Fruit fly (Drosophila melanogaster) whole organism, adult: Measurements from ENCODE around the gene Rpn13R.

Source experiments
- CG11617 ChIP-seq: fragments of 200-800 bp; sonication (Bioruptor generic); optimal IDR thresholded peaks from 2 replicates; lab custom pipeline; 2017; ENCODE audit warnings: mild to moderate bottlenecking, missing biosample characterization, missing genetic modification reagents, missing genetic modification characterization
- CG14711 ChIP-seq: fragments of 200-800 bp; sonication (Bioruptor generic); optimal IDR thresholded peaks from 2 replicates; lab custom pipeline; 2018; ENCODE audit warnings: missing biosample characterization, mild to moderate bottlenecking, missing genetic modification characterization, moderate library complexity
- CG1620 ChIP-seq: fragments of 200-800 bp; sonication (Bioruptor generic); optimal IDR thresholded peaks from 2 replicates; lab custom pipeline; 2016; ENCODE audit warnings: missing biosample characterization, missing genetic modification characterization
- CG33017 ChIP-seq: fragments of 200-800 bp; sonication (Bioruptor generic); optimal IDR thresholded peaks from 2 replicates; lab custom pipeline; 2018; ENCODE audit warnings: missing biosample characterization, mild to moderate bottlenecking, missing genetic modification characterization, moderate library complexity
- CG7045 ChIP-seq: fragments of 200-800 bp; sonication (Bioruptor generic); optimal IDR thresholded peaks from 2 replicates; lab custom pipeline; 2017; ENCODE audit warnings: missing biosample characterization, mild to moderate bottlenecking, missing genetic modification characterization
- Clk ChIP-seq: fragments of 200-800 bp; sonication (Bioruptor generic); optimal IDR thresholded peaks from 2 replicates; lab custom pipeline; 2017; ENCODE audit warnings: missing biosample characterization, missing genetic modification characterization
- Crg-1 ChIP-seq: fragments of 200-800 bp; sonication (Bioruptor generic); optimal IDR thresholded peaks from 2 replicates; lab custom pipeline; 2016; ENCODE audit warnings: missing biosample characterization, missing genetic modification characterization
- Hr96 ChIP-seq: fragments of 200-800 bp; sonication (Bioruptor generic); optimal IDR thresholded peaks from 2 replicates; lab custom pipeline; 2016; ENCODE audit warnings: missing biosample characterization, missing genetic modification characterization
- Mnt ChIP-seq: fragments of 200-800 bp; sonication (Bioruptor generic); optimal IDR thresholded peaks from 2 replicates; lab custom pipeline; 2016; ENCODE audit warnings: missing biosample characterization, mild to moderate bottlenecking, missing genetic modification characterization
- bab1 ChIP-seq: fragments of 200-800 bp; sonication (Bioruptor generic); optimal IDR thresholded peaks from 3 replicates; lab custom pipeline; 2019; ENCODE audit warnings: missing biosample characterization, mild to moderate bottlenecking, missing genetic modification characterization, moderate library complexity
- cic ChIP-seq: fragments of 200-800 bp; sonication (Bioruptor generic); optimal IDR thresholded peaks from 2 replicates; lab custom pipeline; 2017; ENCODE audit warnings: missing biosample characterization, mild to moderate bottlenecking, missing genetic modification characterization, moderate library complexity
- cnc ChIP-seq, 2 experiments: fragments of >200 bp; optimal IDR thresholded peaks; 2 replicates each; lab custom pipeline; 2017
- kay ChIP-seq: fragments of 200-800 bp; sonication (Bioruptor generic); peaks from one replicate; lab custom pipeline; 2016; ENCODE audit warnings: missing biosample characterization, missing genetic modification characterization, borderline replicate concordance
- ovo ChIP-seq: fragments of 200-800 bp; sonication (Bioruptor generic); optimal IDR thresholded peaks from 2 replicates; lab custom pipeline; 2016; ENCODE audit warnings: missing biosample characterization, missing genetic modification characterization
- pad ChIP-seq: fragments of 200-800 bp; sonication (Bioruptor generic); optimal IDR thresholded peaks from 3 replicates; lab custom pipeline; 2017; ENCODE audit warnings: missing biosample characterization, missing genetic modification characterization, mild to moderate bottlenecking, moderate library complexity, missing genetic modification reagents
- tj ChIP-seq: fragments of 200-800 bp; sonication (Bioruptor generic); optimal IDR thresholded peaks from 3 replicates; lab custom pipeline; 2017; ENCODE audit warnings: missing biosample characterization, mild to moderate bottlenecking, missing genetic modification characterization, moderate library complexity
- toe ChIP-seq: fragments of 200-800 bp; sonication (Bioruptor generic); optimal IDR thresholded peaks from 2 replicates; lab custom pipeline; 2016; ENCODE audit warnings: missing biosample characterization, missing genetic modification characterization

Gene Rpn13R

dm6 chrX:5084146-5085085 is 47.3 kb upstream of the Rpn13R start, which contains the start of gene CG32767:
Gene CG32767, minus strand, starts transcription at chrX:5084768.
- TF ChIP-seq CG14711 (tag; lab: Kevin White, UChicago): peak; percentile 47
- TF ChIP-seq kay (GFP tag; lab: Kevin White, UChicago): no peak
- TF ChIP-seq Mnt: peak; percentile 69
- TF ChIP-seq ovo (GFP tag; lab: Kevin White, UChicago): peak; percentile 36
- peak; percentile 27 for TF ChIP-seq bab1 (GFP tag; lab: Kevin White, UChicago)
- peak; percentile 3 for TF ChIP-seq cic (GFP tag; lab: Kevin White, UChicago)
- no peak for TF ChIP-seq CG11617

- TF ChIP-seq CG14711 (tag; lab: Kevin White, UChicago): no peak
- no peak for TF ChIP-seq tj (GFP tag; lab: Kevin White, UChicago)
- TF ChIP-seq Mnt: no peak
- no peak for TF ChIP-seq bab1 (GFP tag; lab: Kevin White, UChicago)
- TF ChIP-seq cic (GFP tag; lab: Kevin White, UChicago): no peak
- TF ChIP-seq CG1620 (GFP tag; lab: Kevin White, UChicago): no peak
- no peak for TF ChIP-seq Hr96 (GFP tag; lab: Kevin White, UChicago)
- no peak for TF ChIP-seq pad (GFP tag; lab: Kevin White, UChicago)
- TF ChIP-seq kay (GFP tag; lab: Kevin White, UChicago): no peak
- TF ChIP-seq Crg-1 (GFP tag; lab: Kevin White, UChicago): no peak
- TF ChIP-seq cnc (optimal IDR thresholded peaks at IDR 0.05; lab: Kevin White, UChicago): no peak
- TF ChIP-seq CG33017 (tag; lab: Kevin White, UChicago): no peak
- no peak for TF ChIP-seq CG7045
- TF ChIP-seq toe (GFP tag; lab: Kevin White, UChicago): no peak
- no peak for TF ChIP-seq CG11617
- TF ChIP-seq ovo (GFP tag; lab: Kevin White, UChicago): no peak
Observed at dm6 chrX:5085086-5085468, 46.6 kb upstream of the Rpn13R start.

- TF ChIP-seq Clk: no peak
- TF ChIP-seq CG1620 (GFP tag; lab: Kevin White, UChicago): peak; percentile 19
- TF ChIP-seq tj (GFP tag; lab: Kevin White, UChicago): peak; percentile 49
Observed at dm6 chrX:5085469-5085868, 46.2 kb upstream of the Rpn13R start, which contains the start of the genes CG15465 and rg. Gene CG15465, plus strand, starts transcription at chrX:5085759. Gene rg, plus strand, starts transcription at chrX:5085759.

- TF ChIP-seq CG14711 (tag; lab: Kevin White, UChicago): peak; percentile 30
- no peak for TF ChIP-seq CG33017 (tag; lab: Kevin White, UChicago)
Observed at dm6 chrX:5085964-5086707, 45.6 kb upstream of the Rpn13R start.

dm6 chrX:5086724-5087660 is 44.7 kb upstream of the Rpn13R start:
- TF ChIP-seq CG1620 (GFP tag; lab: Kevin White, UChicago) (peak; percentile 23), CG14711 (tag; lab: Kevin White, UChicago) (peak; percentile 14), CG11617 (peak; percentile 22), Mnt (no peak), bab1 (GFP tag; lab: Kevin White, UChicago) (peak; percentile 42), kay (GFP tag; lab: Kevin White, UChicago) (peak; percentile 72)

- TF ChIP-seq Clk (no peak), cic (GFP tag; lab: Kevin White, UChicago) (no peak), CG1620 (GFP tag; lab: Kevin White, UChicago) (no peak)
Observed at dm6 chrX:5087748-5088147, 44.0 kb upstream of the Rpn13R start.

dm6 chrX:5091154-5091553 is 40.5 kb upstream of the Rpn13R start:
- TF ChIP-seq CG11617 (no peak), cic (GFP tag; lab: Kevin White, UChicago) (no peak), tj (GFP tag; lab: Kevin White, UChicago) (no peak), CG7045 (no peak), kay (GFP tag; lab: Kevin White, UChicago) (peak; percentile 56), toe (GFP tag; lab: Kevin White, UChicago) (no peak)
